Worm (Caenorhabditis elegans) whole organism, L1 larva: Measurements from ENCODE around the gene C18H9.5.

Experiments
- C34B4.2 ChIP-seq: sonication (generic microtip); optimal IDR thresholded peaks from 2 replicates; lab custom pipeline; 2017; ENCODE audit warnings: mild to moderate bottlenecking, missing genetic modification characterization, missing compliant biosample characterization
- F16B12.6 ChIP-seq: fragments of 150-350 bp; optimal IDR thresholded peaks from 2 replicates; lab custom pipeline; 2014; ENCODE audit warnings: missing biosample characterization, missing genetic modification characterization
- alr-1 ChIP-seq: fragments of 200-800 bp; sonication (Bioruptor generic); optimal IDR thresholded peaks from 2 replicates; lab custom pipeline; 2018; ENCODE audit warnings: borderline replicate concordance, mild to moderate bottlenecking, missing genetic modification characterization, missing compliant biosample characterization
- aly-2 ChIP-seq: fragments of 150-350 bp; optimal IDR thresholded peaks from 2 replicates; lab custom pipeline; 2014; ENCODE audit warnings: missing biosample characterization, missing genetic modification characterization
- ama-1 ChIP-seq: fragments of 150-350 bp; optimal IDR thresholded peaks from 2 replicates; lab custom pipeline; 2014
- blmp-1 ChIP-seq: fragments of 150-350 bp; optimal IDR thresholded peaks from 2 replicates; lab custom pipeline; 2014; ENCODE audit warnings: missing biosample characterization, missing genetic modification characterization
- ceh-8 ChIP-seq: fragments of 200-800 bp; sonication (Bioruptor generic); optimal IDR thresholded peaks from 2 replicates; lab custom pipeline; 2018; ENCODE audit warnings: mild to moderate bottlenecking, missing genetic modification characterization, moderate library complexity, missing compliant biosample characterization
- ceh-82 ChIP-seq, 3 experiments: fragments of 150-350 bp in 1 of 3; sonication (generic microtip) in 2 of 3; optimal IDR thresholded peaks; 2 replicates each; lab custom pipeline; 2014 to 2017; ENCODE audit warnings: missing biosample characterization in 3 of 3, missing genetic modification characterization in 3 of 3
- ceh-90 ChIP-seq: sonication (generic microtip); optimal IDR thresholded peaks from 2 replicates; lab custom pipeline; 2016; ENCODE audit warnings: missing genetic modification characterization, missing compliant biosample characterization
- dpl-1 ChIP-seq, 3 experiments: fragments of 150-350 bp in 2 of 3; sonication (generic microtip) in 1 of 3; optimal IDR thresholded peaks; 2 replicates each; lab custom pipeline; 2014 to 2017; ENCODE audit warnings: missing biosample characterization in 3 of 3, missing genetic modification characterization in 3 of 3, missing genetic modification reagents in 3 of 3
- efl-1 ChIP-seq, 4 experiments: fragments of 150-350 bp; optimal IDR thresholded peaks in 3 of 4; peaks in 1 of 4; 1 replicate in 1 of 4; 2 replicates in 3 of 4; lab custom pipeline; 2014; ENCODE audit warnings: missing biosample characterization in 2 of 4, missing genetic modification characterization in 2 of 4, missing genetic modification reagents in 2 of 4
- egl-13 ChIP-seq: sonication (generic microtip); optimal IDR thresholded peaks from 2 replicates; lab custom pipeline; 2016; ENCODE audit warnings: missing genotype, missing genetic modification reagents, missing genetic modification characterization, missing compliant biosample characterization
- egl-27 ChIP-seq, 2 experiments: fragments of 150-350 bp in 1 of 2; sonication (generic microtip); optimal IDR thresholded peaks; 3 replicates each; lab custom pipeline; 2017 to 2018; ENCODE audit warnings: missing biosample characterization in 2 of 2, missing genetic modification characterization in 2 of 2, missing genetic modification reagents in 2 of 2
- elt-2 ChIP-seq: sonication (generic microtip); optimal IDR thresholded peaks from 2 replicates; lab custom pipeline; 2016; ENCODE audit warnings: missing genetic modification characterization, mild to moderate bottlenecking, inconsistent platforms, missing compliant biosample characterization, missing genetic modification reagents
- elt-3 ChIP-seq, 6 experiments: fragments of 150-350 bp in 1 of 6; sonication (generic microtip); optimal IDR thresholded peaks; 2 replicates each; lab custom pipeline; 2017 to 2018; ENCODE audit warnings: missing biosample characterization in 6 of 6, missing genetic modification characterization in 6 of 6, inconsistent platforms in 1 of 6
- ets-5 ChIP-seq: fragments of 200-800 bp; sonication (Bioruptor generic); IDR thresholded peaks from 2 replicates; pipeline ENCODE4 v1.3.6; 2022; ENCODE audit warnings: missing genetic modification characterization, missing compliant biosample characterization
- fkh-10 ChIP-seq: sonication (generic microtip); optimal IDR thresholded peaks from 2 replicates; lab custom pipeline; 2017; ENCODE audit warnings: missing biosample characterization, missing genetic modification reagents, missing genetic modification characterization
- fkh-8 ChIP-seq: sonication (generic microtip); optimal IDR thresholded peaks from 2 replicates; lab custom pipeline; 2016; ENCODE audit warnings: mild to moderate bottlenecking, missing genetic modification characterization, missing compliant biosample characterization
- fos-1 ChIP-seq: fragments of 150-350 bp; optimal IDR thresholded peaks from 2 replicates; lab custom pipeline; 2014; ENCODE audit warnings: missing biosample characterization, missing genetic modification characterization
- hlh-4 ChIP-seq: sonication (generic microtip); optimal IDR thresholded peaks from 2 replicates; lab custom pipeline; 2016; ENCODE audit warnings: mild to moderate bottlenecking, missing genetic modification characterization, missing compliant biosample characterization
- hpl-2 ChIP-seq: fragments of 150-350 bp; optimal IDR thresholded peaks from 2 replicates; lab custom pipeline; 2014; ENCODE audit warnings: missing biosample characterization, missing genetic modification reagents, missing genetic modification characterization
- lin-13 ChIP-seq: fragments of 150-350 bp; optimal IDR thresholded peaks from 2 replicates; lab custom pipeline; 2014; ENCODE audit warnings: missing biosample characterization, missing genetic modification reagents, missing genetic modification characterization
- lin-15B ChIP-seq: fragments of 150-350 bp; sonication (generic microtip); optimal IDR thresholded peaks from 3 replicates; lab custom pipeline; 2014; ENCODE audit warnings: missing biosample characterization, missing genetic modification characterization
- lir-3 ChIP-seq: sonication (generic microtip); optimal IDR thresholded peaks from 2 replicates; lab custom pipeline; 2016; ENCODE audit warnings: mild to moderate bottlenecking, missing genetic modification characterization, moderate library complexity, missing compliant biosample characterization; ENCODE audit not compliant: poor library complexity
- lsy-2 ChIP-seq, 2 experiments: fragments of 150-350 bp; optimal IDR thresholded peaks; 2 replicates each; lab custom pipeline; 2014; ENCODE audit warnings: missing biosample characterization in 2 of 2, missing genetic modification characterization in 2 of 2
- mab-9 ChIP-seq: fragments of 200-800 bp; sonication (Bioruptor generic); IDR thresholded peaks from 2 replicates; pipeline ENCODE4 v1.3.6; 2022; ENCODE audit warnings: missing genetic modification reagents, missing genetic modification characterization, missing compliant biosample characterization
- mdl-1 ChIP-seq, 2 experiments: fragments of 150-350 bp; optimal IDR thresholded peaks; 2 replicates each; lab custom pipeline; 2014 to 2017; ENCODE audit warnings: missing biosample characterization in 2 of 2, missing genetic modification characterization in 2 of 2, inconsistent platforms in 1 of 2
- mef-2 ChIP-seq: fragments of 150-350 bp; optimal IDR thresholded peaks from 2 replicates; lab custom pipeline; 2014; ENCODE audit warnings: missing biosample characterization, missing genetic modification characterization
- mep-1 ChIP-seq: fragments of 150-350 bp; optimal IDR thresholded peaks from 2 replicates; lab custom pipeline; 2014; ENCODE audit warnings: missing biosample characterization, missing genetic modification characterization
- nhr-11 ChIP-seq: fragments of 150-350 bp; optimal IDR thresholded peaks from 2 replicates; lab custom pipeline; 2014; ENCODE audit warnings: missing biosample characterization, missing genetic modification characterization
- nhr-12 ChIP-seq: sonication (generic microtip); optimal IDR thresholded peaks from 2 replicates; lab custom pipeline; 2017; ENCODE audit warnings: missing biosample characterization, missing genetic modification characterization
- nhr-19 ChIP-seq: fragments of 200-800 bp; sonication (Bioruptor generic); conservative IDR thresholded peaks from 2 replicates; pipeline ENCODE4 v1.3.6; 2022; ENCODE audit warnings: missing genetic modification characterization, missing compliant biosample characterization
- nhr-20 ChIP-seq: sonication (generic microtip); optimal IDR thresholded peaks from 2 replicates; lab custom pipeline; 2016; ENCODE audit warnings: mild to moderate bottlenecking, missing genetic modification characterization, missing compliant biosample characterization
- nhr-237 ChIP-seq: fragments of 150-350 bp; optimal IDR thresholded peaks from 2 replicates; lab custom pipeline; 2014; ENCODE audit warnings: missing biosample characterization, missing genetic modification characterization
- nhr-28 ChIP-seq: fragments of 150-350 bp; optimal IDR thresholded peaks from 2 replicates; lab custom pipeline; 2014; ENCODE audit warnings: missing biosample characterization, missing genetic modification characterization
- nhr-71 ChIP-seq: sonication (generic microtip); optimal IDR thresholded peaks from 2 replicates; lab custom pipeline; 2016; ENCODE audit warnings: mild to moderate bottlenecking, missing genetic modification characterization, moderate library complexity, missing compliant biosample characterization
- nhr-77 ChIP-seq: fragments of 150-350 bp; optimal IDR thresholded peaks from 2 replicates; lab custom pipeline; 2014; ENCODE audit warnings: missing biosample characterization, missing genetic modification characterization
- pqm-1 ChIP-seq: sonication (generic microtip); optimal IDR thresholded peaks from 3 replicates; lab custom pipeline; 2017; ENCODE audit warnings: missing biosample characterization, missing genetic modification characterization
- rnt-1 ChIP-seq: sonication (generic microtip); optimal IDR thresholded peaks from 2 replicates; lab custom pipeline; 2016; ENCODE audit warnings: mild to moderate bottlenecking, missing genetic modification characterization, moderate library complexity, missing compliant biosample characterization
- snu-23 ChIP-seq: sonication (generic microtip); optimal IDR thresholded peaks from 2 replicates; lab custom pipeline; 2016; ENCODE audit warnings: missing genetic modification characterization, missing compliant biosample characterization
- sptf-1 ChIP-seq: fragments of 150-350 bp; optimal IDR thresholded peaks from 2 replicates; lab custom pipeline; 2014; ENCODE audit warnings: missing biosample characterization, missing genetic modification characterization
- sup-37 ChIP-seq: fragments of 200-800 bp; sonication (Bioruptor generic); optimal IDR thresholded peaks from 2 replicates; lab custom pipeline; 2018; ENCODE audit warnings: mild to moderate bottlenecking, missing genetic modification characterization, missing compliant biosample characterization
- tbx-2 ChIP-seq: sonication (generic microtip); optimal IDR thresholded peaks from 2 replicates; lab custom pipeline; 2016; ENCODE audit warnings: missing genetic modification characterization, missing compliant biosample characterization
- vab-15 ChIP-seq: sonication (generic microtip); optimal IDR thresholded peaks from 2 replicates; lab custom pipeline; 2017; ENCODE audit warnings: missing genotype, mild to moderate bottlenecking, missing genetic modification characterization, missing compliant biosample characterization
- xbp-1 ChIP-seq: sonication (generic microtip); optimal IDR thresholded peaks from 2 replicates; lab custom pipeline; 2016; ENCODE audit warnings: missing genetic modification characterization, missing compliant biosample characterization
- zag-1 ChIP-seq: fragments of 150-350 bp; optimal IDR thresholded peaks from 2 replicates; lab custom pipeline; 2014; ENCODE audit warnings: missing biosample characterization, missing genetic modification characterization
- ztf-11 ChIP-seq, 2 experiments: sonication (generic microtip); optimal IDR thresholded peaks; 2 replicates each; lab custom pipeline; 2016 to 2017; ENCODE audit warnings: missing genetic modification characterization in 2 of 2, missing biosample characterization in 1 of 2, missing compliant biosample characterization in 1 of 2
- ztf-4 ChIP-seq: fragments of 150-350 bp; optimal IDR thresholded peaks from 2 replicates; lab custom pipeline; 2014; ENCODE audit warnings: missing biosample characterization, missing genetic modification characterization

C18H9.5 gene

ce11 chrII:6708980-6709379 lies 13.6 kb upstream of the C18H9.5 start (continued):
- TF ChIP-seq nhr-19 (GFP tag; lab: Robert Waterston, UW) (peak; percentile 32; the same call in 1 of the 2 replicates), mab-9 (GFP tag; lab: Robert Waterston, UW) (no peak), lsy-2 (tag; optimal IDR thresholded peaks at IDR 0.05; lab: Kevin White, UChicago) (peak; percentile 9 to 66), nhr-12 (tag; lab: Kevin White, UChicago) (no peak), vab-15 (tag; lab: Kevin White, UChicago) (no peak), elt-3 (tag; optimal IDR thresholded peaks at IDR 0.05; lab: Kevin White, UChicago) (no peak), rnt-1 (tag; lab: Kevin White, UChicago) (peak; percentile 49), nhr-20 (peak; percentile 8), alr-1 (tag; lab: Kevin White, UChicago) (no peak), dpl-1 (GFP tag; optimal IDR thresholded peaks at IDR 0.05; lab: Kevin White, UChicago) (peak in 1 of 3 experiments; percentile 13), mdl-1 (tag; optimal IDR thresholded peaks at IDR 0.05; lab: Kevin White, UChicago) (no peak), nhr-28 (no peak), xbp-1 (tag; lab: Kevin White, UChicago) (peak; percentile 14), nhr-237 (tag; lab: Kevin White, UChicago) (no peak)
- TF ChIP-seq, all 84 proteins: peak for 20

ce11 chrII:6707496-6708260 lies 12.3 kb upstream of the C18H9.5 start:
- TF ChIP-seq F16B12.6 (no peak), C34B4.2 (tag; lab: Kevin White, UChicago) (no peak), fkh-10 (no peak), hpl-2 (GFP tag; lab: Kevin White, UChicago) (no peak), ztf-11 (tag; optimal IDR thresholded peaks at IDR 0.05; lab: Kevin White, UChicago) (no peak), nhr-11 (no peak), elt-3 (tag; optimal IDR thresholded peaks at IDR 0.05; lab: Kevin White, UChicago) (no peak), xbp-1 (tag; lab: Kevin White, UChicago) (no peak), nhr-237 (tag; lab: Kevin White, UChicago) (no peak), efl-1 (optimal IDR thresholded peaks at IDR 0.05; lab: Kevin White, UChicago) (peak in 1 of 2 experiments; percentile 11), efl-1 (GFP tag; optimal IDR thresholded peaks at IDR 0.05 in 1 of 2; lab: Kevin White, UChicago) (peak in 1 of 2 experiments; percentile 59), blmp-1 (tag; lab: Kevin White, UChicago) (peak; percentile 61), egl-13 (tag; lab: Kevin White, UChicago) (no peak), mef-2 (tag; lab: Kevin White, UChicago) (no peak), rnt-1 (tag; lab: Kevin White, UChicago) (peak; percentile 85), aly-2 (tag; lab: Kevin White, UChicago) (no peak), mep-1 (tag; lab: Kevin White, UChicago) (no peak), lin-15B (tag; lab: Kevin White, UChicago) (no peak), fos-1 (tag; lab: Kevin White, UChicago) (no peak), fkh-8 (tag; lab: Kevin White, UChicago) (no peak), sup-37 (GFP tag; lab: Kevin White, UChicago) (no peak), ceh-90 (tag; lab: Kevin White, UChicago) (no peak), tbx-2 (tag; lab: Kevin White, UChicago) (peak; percentile 49), ets-5 (GFP tag; lab: Robert Waterston, UW) (no peak), vab-15 (tag; lab: Kevin White, UChicago) (peak; percentile 15), elt-2 (tag; lab: Kevin White, UChicago) (no peak), sptf-1 (tag; lab: Kevin White, UChicago) (no peak), lin-13 (GFP tag; lab: Kevin White, UChicago) (peak; percentile 3), ceh-8 (no peak), ztf-4 (no peak), nhr-77 (tag; lab: Kevin White, UChicago) (no peak), snu-23 (peak; percentile 28), nhr-71 (peak; percentile 74), pqm-1 (tag; lab: Kevin White, UChicago) (no peak), hlh-4 (tag; lab: Kevin White, UChicago) (no peak), alr-1 (tag; lab: Kevin White, UChicago) (no peak), zag-1 (tag; lab: Kevin White, UChicago) (no peak), mab-9 (GFP tag; lab: Robert Waterston, UW) (no peak), lir-3 (no peak), egl-27 (tag; optimal IDR thresholded peaks at IDR 0.05; lab: Kevin White, UChicago) (no peak), ama-1 (lab: Kevin White, UChicago) (no peak), ceh-82 (tag; optimal IDR thresholded peaks at IDR 0.05; lab: Kevin White, UChicago) (peak in 1 of 3 experiments; percentile 1)
